Worm (Caenorhabditis elegans) whole organism, midembryonic: ENCODE results near the gene pcdr-1.

Experiments used
- flt-1 ChIP-seq: fragments of 200-800 bp; sonication (Bioruptor generic); IDR thresholded peaks from 2 replicates; pipeline ENCODE4 v1.3.6; 2022; ENCODE audit warnings: missing genetic modification characterization, missing compliant biosample characterization
- tab-1 ChIP-seq: fragments of 200-800 bp; sonication (Bioruptor generic); IDR thresholded peaks from 2 replicates; pipeline ENCODE4 v1.3.6; 2022; ENCODE audit warnings: missing genetic modification characterization, missing compliant biosample characterization

DNA sequence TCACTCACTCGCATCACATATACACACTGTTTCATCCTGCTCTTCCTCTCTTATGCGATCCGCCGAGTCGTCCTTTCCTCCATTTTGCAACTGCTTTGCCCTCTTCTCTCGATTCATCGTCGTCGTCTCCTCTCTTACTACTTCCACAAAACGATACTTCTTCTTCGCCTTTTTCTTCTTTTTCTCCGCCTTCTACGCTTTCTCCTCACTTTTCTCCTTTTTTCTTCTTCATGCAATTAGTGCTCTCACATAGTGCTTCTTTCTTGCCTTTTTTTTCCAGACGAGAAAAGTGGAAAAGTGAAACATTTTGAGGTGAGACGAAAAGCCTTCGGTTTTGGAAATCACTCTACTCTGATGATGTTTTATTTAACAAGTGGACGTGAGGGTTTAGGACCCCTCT is 7.0 kb upstream of the pcdr-1 start:
- no peak for TF ChIP-seq tab-1
- TF ChIP-seq flt-1 (GFP tag; lab: Robert Waterston, UW), result no peak
